Fruit fly (Drosophila melanogaster) whole organism, embryonic: Measurements from ENCODE around the gene Nep7.
A peak's percentile ranks its signal among the peaks of the same experiment; 100 is the strongest.

Experiments
- Antp ChIP-seq: fragments of 200-800 bp; sonication (Bioruptor generic); optimal IDR thresholded peaks from 3 replicates; lab custom pipeline; 2016; ENCODE audit warnings: missing biosample characterization, missing genetic modification characterization
- B-H2 ChIP-seq: fragments of 200-800 bp; sonication (Bioruptor generic); optimal IDR thresholded peaks from 2 replicates; lab custom pipeline; 2018; ENCODE audit warnings: missing biosample characterization, mild to moderate bottlenecking, missing genetic modification characterization
- Blimp-1 ChIP-seq: fragments of 200-800 bp; sonication (Bioruptor generic); optimal IDR thresholded peaks from 3 replicates; lab custom pipeline; 2018; ENCODE audit warnings: missing biosample characterization, missing genetic modification characterization, mild to moderate bottlenecking, moderate library complexity, missing genetic modification reagents
- CG10366 ChIP-seq: fragments of 200-800 bp; sonication (Bioruptor generic); IDR thresholded peaks from 2 replicates; pipeline ENCODE4 v1.3.6; 2022; ENCODE audit warnings: missing biosample characterization, missing genetic modification characterization
- CG10565 ChIP-seq: fragments of 200-800 bp; sonication (Bioruptor generic); optimal IDR thresholded peaks from 3 replicates; lab custom pipeline; 2016; ENCODE audit warnings: missing biosample characterization, mild to moderate bottlenecking, missing genetic modification characterization
- CG11695 ChIP-seq: fragments of 200-800 bp; sonication (Bioruptor generic); IDR thresholded peaks from 3 replicates; pipeline ENCODE4 v1.3.6; 2022; ENCODE audit warnings: missing biosample characterization, missing genetic modification characterization
- CG12744 ChIP-seq: fragments of 200-800 bp; sonication (Bioruptor generic); optimal IDR thresholded peaks from 2 replicates; lab custom pipeline; 2016; ENCODE audit warnings: missing biosample characterization, missing genetic modification characterization
- CG13894 ChIP-seq: fragments of 200-800 bp; sonication (Bioruptor generic); optimal IDR thresholded peaks from 3 replicates; lab custom pipeline; 2018; ENCODE audit warnings: missing biosample characterization, mild to moderate bottlenecking, missing genetic modification characterization, moderate library complexity
- CG1603 ChIP-seq: fragments of 200-800 bp; sonication (Bioruptor generic); optimal IDR thresholded peaks from 2 replicates; lab custom pipeline; 2019; ENCODE audit warnings: missing biosample characterization, mild to moderate bottlenecking, missing genetic modification characterization, moderate library complexity
- CG17568 ChIP-seq: fragments of 200-800 bp; sonication (Bioruptor generic); optimal IDR thresholded peaks from 2 replicates; lab custom pipeline; 2018; ENCODE audit warnings: missing biosample characterization, mild to moderate bottlenecking, missing genetic modification characterization, moderate library complexity
- CG2129 ChIP-seq: fragments of 200-800 bp; sonication (Bioruptor generic); IDR thresholded peaks from 2 replicates; pipeline ENCODE4 v1.3.6; 2022; ENCODE audit warnings: missing biosample characterization, missing genetic modification characterization; ENCODE audit not compliant: partially characterized antibody
- CG3838 ChIP-seq: fragments of 200-800 bp; sonication (Bioruptor generic); optimal IDR thresholded peaks from 3 replicates; lab custom pipeline; 2016; ENCODE audit warnings: missing biosample characterization, missing genetic modification characterization
- CG4360 ChIP-seq: fragments of 200-800 bp; sonication (Bioruptor generic); IDR thresholded peaks from 2 replicates; pipeline ENCODE4 v1.3.6; 2022; ENCODE audit warnings: missing biosample characterization, missing genetic modification characterization
- CG4424 ChIP-seq: fragments of 200-800 bp; sonication (Bioruptor generic); optimal IDR thresholded peaks from 3 replicates; lab custom pipeline; 2016; ENCODE audit warnings: missing biosample characterization, missing genetic modification characterization
- CG6765 ChIP-seq: fragments of 200-800 bp; sonication (Bioruptor generic); optimal IDR thresholded peaks from 3 replicates; lab custom pipeline; 2017; ENCODE audit warnings: missing biosample characterization, mild to moderate bottlenecking, missing genetic modification characterization
- CG7745 ChIP-seq: fragments of 200-800 bp; sonication (Bioruptor generic); optimal IDR thresholded peaks from 2 replicates; lab custom pipeline; 2018; ENCODE audit warnings: missing biosample characterization, mild to moderate bottlenecking, missing genetic modification characterization, moderate library complexity
- CG8944 ChIP-seq: fragments of 200-800 bp; sonication (Bioruptor generic); optimal IDR thresholded peaks from 3 replicates; lab custom pipeline; 2016; ENCODE audit warnings: missing biosample characterization, missing genetic modification characterization
- CG9215 ChIP-seq: fragments of 200-800 bp; sonication (Bioruptor generic); IDR thresholded peaks from 2 replicates; pipeline ENCODE4 v1.3.6; 2022; ENCODE audit warnings: missing biosample characterization, missing genetic modification characterization
- CG9727 ChIP-seq: fragments of 200-800 bp; sonication (Bioruptor generic); optimal IDR thresholded peaks from 3 replicates; lab custom pipeline; 2017; ENCODE audit warnings: missing biosample characterization, mild to moderate bottlenecking, missing genetic modification characterization
- CHES-1-like ChIP-seq: fragments of 200-800 bp; sonication (Bioruptor generic); optimal IDR thresholded peaks from 2 replicates; lab custom pipeline; 2016; ENCODE audit warnings: missing biosample characterization, missing genetic modification characterization
- CTCF ChIP-seq: fragments of 200-800 bp; sonication (Bioruptor generic); optimal IDR thresholded peaks from 2 replicates; lab custom pipeline; 2017; ENCODE audit warnings: missing biosample characterization, mild to moderate bottlenecking, missing genetic modification characterization, moderate library complexity
- Doc2 ChIP-seq: fragments of 200-800 bp; sonication (Bioruptor generic); IDR thresholded peaks from 2 replicates; pipeline ENCODE4 v1.3.6; 2022; ENCODE audit warnings: missing biosample characterization, missing genetic modification characterization
- Ets97D ChIP-seq: fragments of 200-800 bp; sonication (Bioruptor generic); optimal IDR thresholded peaks from 3 replicates; lab custom pipeline; 2016; ENCODE audit warnings: missing biosample characterization, missing genetic modification characterization
- GATAe ChIP-seq: fragments of 200-800 bp; sonication (Bioruptor generic); conservative IDR thresholded peaks from 2 replicates; pipeline ENCODE4 v1.3.6; 2022; ENCODE audit warnings: missing biosample characterization, missing genetic modification characterization
- Hmx ChIP-seq: fragments of 200-800 bp; sonication (Bioruptor generic); optimal IDR thresholded peaks from 2 replicates; lab custom pipeline; 2016; ENCODE audit warnings: missing biosample characterization, missing genetic modification characterization
- Jarid2 ChIP-seq: fragments of 200-800 bp; sonication (Bioruptor generic); optimal IDR thresholded peaks from 3 replicates; lab custom pipeline; 2017; ENCODE audit warnings: mild to moderate bottlenecking, missing biosample characterization, missing genetic modification reagents, missing genetic modification characterization
- Max ChIP-seq: fragments of 200-800 bp; sonication (Bioruptor generic); optimal IDR thresholded peaks from 2 replicates; lab custom pipeline; 2016; ENCODE audit warnings: missing biosample characterization, mild to moderate bottlenecking, missing genetic modification characterization
- Mrtf ChIP-seq: fragments of 200-800 bp; sonication (Bioruptor generic); IDR thresholded peaks from 3 replicates; pipeline ENCODE4 v1.3.6; 2022; ENCODE audit warnings: missing biosample characterization, missing genetic modification characterization
- NC2β ChIP-seq: fragments of 200-800 bp; sonication (Bioruptor generic); optimal IDR thresholded peaks from 2 replicates; lab custom pipeline; 2016; ENCODE audit warnings: missing biosample characterization, missing genetic modification characterization
- NFAT ChIP-seq: fragments of 200-800 bp; sonication (Bioruptor generic); IDR thresholded peaks from 2 replicates; pipeline ENCODE4 v1.3.6; 2022; ENCODE audit warnings: missing biosample characterization, missing genetic modification characterization
- Nf-YC ChIP-seq: fragments of 200-800 bp; optimal IDR thresholded peaks from 3 replicates; lab custom pipeline; 2019; ENCODE audit warnings: missing biosample characterization, mild to moderate bottlenecking, missing genetic modification characterization, moderate library complexity
- Ptx1 ChIP-seq: fragments of 200-800 bp; sonication (Bioruptor generic); IDR thresholded peaks from 2 replicates; pipeline ENCODE4 v1.3.6; 2022; ENCODE audit warnings: missing biosample characterization, missing genetic modification characterization
- Six4 ChIP-seq: fragments of 200-800 bp; sonication (Bioruptor generic); optimal IDR thresholded peaks from 2 replicates; lab custom pipeline; 2016; ENCODE audit warnings: missing biosample characterization, missing genetic modification characterization
- Sry-β ChIP-seq: fragments of 200-800 bp; sonication (Bioruptor generic); optimal IDR thresholded peaks from 2 replicates; lab custom pipeline; 2018; ENCODE audit warnings: missing biosample characterization, mild to moderate bottlenecking, missing genetic modification characterization, moderate library complexity
- YL-1 ChIP-seq: fragments of 200-800 bp; sonication (Bioruptor generic); optimal IDR thresholded peaks from 3 replicates; lab custom pipeline; 2017; ENCODE audit warnings: missing biosample characterization, mild to moderate bottlenecking, missing genetic modification characterization
- az2 ChIP-seq: fragments of 200-800 bp; sonication (Bioruptor generic); optimal IDR thresholded peaks from 3 replicates; lab custom pipeline; 2016; ENCODE audit warnings: missing biosample characterization, missing genetic modification characterization
- bigmax ChIP-seq: fragments of 200-800 bp; sonication (Bioruptor generic); optimal IDR thresholded peaks from 2 replicates; lab custom pipeline; 2018; ENCODE audit warnings: missing biosample characterization, mild to moderate bottlenecking, missing genetic modification characterization
- br ChIP-seq: fragments of >200 bp; optimal IDR thresholded peaks from 2 replicates; lab custom pipeline; 2017
- danr ChIP-seq: fragments of 200-800 bp; sonication (Bioruptor generic); IDR thresholded peaks from 2 replicates; pipeline ENCODE4 v1.3.6; 2022; ENCODE audit warnings: missing biosample characterization, missing genetic modification characterization
- ems ChIP-seq: fragments of 200-800 bp; sonication (Bioruptor generic); optimal IDR thresholded peaks from 3 replicates; lab custom pipeline; 2016; ENCODE audit warnings: missing biosample characterization, missing genetic modification characterization
- ftz-f1 ChIP-seq: fragments of 200-800 bp; sonication (Bioruptor generic); optimal IDR thresholded peaks from 2 replicates; lab custom pipeline; 2016; ENCODE audit warnings: missing biosample characterization, missing genetic modification characterization
- gem ChIP-seq: fragments of 200-800 bp; sonication (Bioruptor generic); optimal IDR thresholded peaks from 2 replicates; lab custom pipeline; 2019; ENCODE audit warnings: missing biosample characterization, mild to moderate bottlenecking, missing genetic modification characterization, moderate library complexity
- hbn ChIP-seq: fragments of 200-800 bp; sonication (Bioruptor generic); IDR thresholded peaks from 2 replicates; pipeline ENCODE4 v1.3.6; 2022; ENCODE audit warnings: missing biosample characterization, missing genetic modification characterization; ENCODE audit not compliant: partially characterized antibody
- ken ChIP-seq: fragments of 200-800 bp; sonication (Bioruptor generic); IDR thresholded peaks from 3 replicates; pipeline ENCODE4 v1.3.6; 2022; ENCODE audit warnings: missing biosample characterization, missing genetic modification characterization
- klu ChIP-seq: fragments of 200-800 bp; sonication (Bioruptor generic); IDR thresholded peaks from 2 replicates; pipeline ENCODE4 v1.3.6; 2022; ENCODE audit warnings: missing biosample characterization, missing genetic modification characterization
- lilli ChIP-seq: fragments of 200-800 bp; sonication (Bioruptor generic); optimal IDR thresholded peaks from 3 replicates; lab custom pipeline; 2016; ENCODE audit warnings: missing biosample characterization, missing genetic modification characterization
- lmd ChIP-seq: fragments of 200-800 bp; sonication (Bioruptor generic); IDR thresholded peaks from 2 replicates; pipeline ENCODE4 v1.3.6; 2022; ENCODE audit warnings: missing biosample characterization, missing genetic modification characterization
- org-1 ChIP-seq: fragments of 200-800 bp; sonication (Bioruptor generic); optimal IDR thresholded peaks from 2 replicates; lab custom pipeline; 2017; ENCODE audit warnings: missing biosample characterization, missing genetic modification characterization
- tup ChIP-seq: fragments of 200-800 bp; sonication (Bioruptor generic); optimal IDR thresholded peaks from 2 replicates; lab custom pipeline; 2016; ENCODE audit warnings: missing biosample characterization, mild to moderate bottlenecking, missing genetic modification characterization, moderate library complexity
- wor ChIP-seq: fragments of 200-800 bp; sonication (Bioruptor generic); IDR thresholded peaks from 2 replicates; pipeline ENCODE4 v1.3.6; 2022; ENCODE audit warnings: missing biosample characterization, missing genetic modification characterization

Gene Nep7

DNA sequence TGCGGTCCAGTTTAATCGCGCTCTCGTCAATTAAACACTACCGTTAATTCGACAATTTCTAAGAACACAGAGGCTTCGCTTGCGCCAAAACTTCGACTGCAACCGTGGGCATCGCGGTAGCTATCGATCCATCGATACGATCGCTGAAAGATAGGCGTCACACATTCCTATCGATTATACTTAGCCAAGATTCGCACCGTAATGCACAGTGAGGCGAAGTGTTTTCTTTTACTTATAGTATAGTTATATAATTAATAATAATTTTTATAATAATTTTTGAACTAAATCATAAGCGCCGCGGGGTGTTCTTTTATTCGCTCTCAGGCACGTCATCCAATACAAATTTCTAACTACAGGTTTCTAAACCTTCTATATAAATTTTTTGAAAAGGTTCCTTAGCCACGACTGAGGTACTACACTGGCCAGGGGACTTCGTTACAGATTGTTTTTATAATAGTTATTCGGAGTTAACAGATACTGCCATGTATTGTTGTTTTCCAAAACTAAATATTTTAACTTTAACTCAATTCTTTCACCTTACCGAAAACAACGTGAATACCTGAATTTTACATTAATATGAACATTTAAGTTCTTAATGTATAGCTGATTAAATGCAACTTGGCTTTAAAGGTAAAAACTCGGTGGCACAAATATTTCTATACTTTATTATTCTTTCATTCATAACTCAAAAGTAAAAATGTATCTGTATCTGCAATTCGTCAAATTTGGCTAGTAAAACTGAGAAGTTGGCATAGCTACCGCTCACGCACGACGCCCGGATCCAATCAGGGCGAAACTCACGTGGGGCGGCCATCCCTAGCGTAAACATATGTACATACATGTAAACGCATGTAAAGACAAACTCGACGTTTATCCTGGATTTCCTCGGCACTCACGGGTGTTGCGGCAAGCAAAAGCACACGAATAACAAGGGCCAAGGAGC, 16.7 kb upstream of the Nep7 start, which contains the start of the genes NSD and BOD1 (continued):
- TF ChIP-seq Ets97D (GFP tag; lab: Kevin White, UChicago) (peak; percentile 35), wor (GFP tag; lab: Robert Waterston, UW) (peak; percentile 27; the same call in 1 of the 2 replicates), CG7745 (tag; lab: Kevin White, UChicago) (no peak), gem (tag; lab: Kevin White, UChicago) (peak; percentile 78), YL-1 (peak; percentile 68), org-1 (GFP tag; lab: Kevin White, UChicago) (no peak), CG8944 (GFP tag; lab: Kevin White, UChicago) (no peak), NFAT (GFP tag; lab: Robert Waterston, UW) (peak; percentile 85), CG9215 (GFP tag; lab: Robert Waterston, UW) (peak; percentile 63), CG17568 (GFP tag; lab: Kevin White, UChicago) (no peak), klu (GFP tag; lab: Robert Waterston, UW) (peak; percentile 69), Antp (peak; percentile 24), CG11695 (GFP tag; lab: Robert Waterston, UW) (no peak), br (lab: Kevin White, UChicago) (no peak), bigmax (GFP tag; lab: Kevin White, UChicago) (no peak), GATAe (GFP tag; lab: Robert Waterston, UW) (no peak), Ptx1 (GFP tag; lab: Robert Waterston, UW) (peak; percentile 72), Doc2 (no peak), Six4 (GFP tag; lab: Kevin White, UChicago) (peak; percentile 43), CG6765 (GFP tag; lab: Kevin White, UChicago) (no peak), Sry-β (GFP tag; lab: Kevin White, UChicago) (peak; percentile 90), CG4360 (GFP tag; lab: Robert Waterston, UW) (no peak; the same call in 1 of the 2 replicates), lilli (GFP tag; lab: Kevin White, UChicago) (peak; percentile 40), CG9727 (peak; percentile 55), Mrtf (GFP tag; lab: Robert Waterston, UW) (peak; percentile 40; the same call in 1 of the 3 replicates), ftz-f1 (GFP tag; lab: Kevin White, UChicago) (no peak), NC2β (no peak), ems (GFP tag; lab: Kevin White, UChicago) (no peak), CG12744 (GFP tag; lab: Kevin White, UChicago) (no peak), lmd (GFP tag; lab: Robert Waterston, UW) (peak; percentile 64), Max (GFP tag; lab: Kevin White, UChicago) (no peak), CG2129 (peak; percentile 81), CG13894 (tag; lab: Kevin White, UChicago) (no peak), CG1603 (tag; lab: Kevin White, UChicago) (peak; percentile 55), CHES-1-like (GFP tag; lab: Kevin White, UChicago) (no peak), B-H2 (GFP tag; lab: Kevin White, UChicago) (peak; percentile 27), Jarid2 (GFP tag; lab: Kevin White, UChicago) (no peak), az2 (peak; percentile 57), hbn (GFP tag; lab: Robert Waterston, UW) (peak; percentile 86), Nf-YC (tag; lab: Kevin White, UChicago) (peak; percentile 2), CG3838 (no peak), CTCF (GFP tag; lab: Kevin White, UChicago) (no peak), CG10366 (peak; percentile 68), danr (GFP tag; lab: Robert Waterston, UW) (peak; percentile 24; the same call in 1 of the 2 replicates), tup (peak; percentile 14), Hmx (GFP tag; lab: Kevin White, UChicago) (no peak), ken (GFP tag; lab: Robert Waterston, UW) (peak; percentile 82), CG10565 (GFP tag; lab: Kevin White, UChicago) (no peak), CG4424 (peak; percentile 61), Blimp-1 (GFP tag; lab: Kevin White, UChicago) (no peak)
